Fruit fly (Drosophila melanogaster) whole organism, prepupa: Measurements from ENCODE around the gene CG18586.

Source experiments
- Blimp-1 ChIP-seq: fragments of 200-800 bp; sonication (Bioruptor generic); optimal IDR thresholded peaks from 3 replicates; lab custom pipeline; 2017; ENCODE audit warnings: missing biosample characterization, missing genetic modification characterization, mild to moderate bottlenecking, moderate library complexity, missing genetic modification reagents
- CG10631 ChIP-seq: fragments of 200-800 bp; sonication (Bioruptor generic); optimal IDR thresholded peaks from 2 replicates; lab custom pipeline; 2016; ENCODE audit warnings: missing biosample characterization, missing genetic modification characterization
- CG10669 ChIP-seq: fragments of 200-800 bp; sonication (Bioruptor generic); optimal IDR thresholded peaks from 3 replicates; lab custom pipeline; 2018; ENCODE audit warnings: missing biosample characterization, mild to moderate bottlenecking, missing genetic modification characterization, moderate library complexity
- CG11294 ChIP-seq: fragments of 200-800 bp; sonication (Bioruptor generic); IDR thresholded peaks from 2 replicates; pipeline ENCODE4 v1.3.6; 2022; ENCODE audit warnings: missing biosample characterization, missing genetic modification characterization
- CG11762 ChIP-seq: fragments of 200-800 bp; sonication (Bioruptor generic); optimal IDR thresholded peaks from 3 replicates; lab custom pipeline; 2016; ENCODE audit warnings: missing biosample characterization, missing genetic modification characterization; ENCODE audit not compliant: insufficient read depth
- CG11902 ChIP-seq: fragments of 200-800 bp; sonication (Bioruptor generic); optimal IDR thresholded peaks from 3 replicates; lab custom pipeline; 2016; ENCODE audit warnings: missing biosample characterization, missing genetic modification characterization
- CG15336 ChIP-seq: fragments of 200-800 bp; sonication (Bioruptor generic); IDR thresholded peaks from 2 replicates; pipeline ENCODE4 v1.3.6; 2022; ENCODE audit warnings: missing biosample characterization, missing genetic modification characterization
- CG16779 ChIP-seq: fragments of 200-800 bp; sonication (Bioruptor generic); optimal IDR thresholded peaks from 3 replicates; lab custom pipeline; 2017; ENCODE audit warnings: missing biosample characterization, mild to moderate bottlenecking, missing genetic modification characterization
- CG31627 ChIP-seq: fragments of 200-800 bp; sonication (Bioruptor generic); optimal IDR thresholded peaks from 3 replicates; lab custom pipeline; 2016; ENCODE audit warnings: missing biosample characterization, missing genetic modification characterization
- CG32006 ChIP-seq: fragments of 200-800 bp; sonication (Bioruptor generic); optimal IDR thresholded peaks from 3 replicates; lab custom pipeline; 2017; ENCODE audit warnings: missing biosample characterization, mild to moderate bottlenecking, missing genetic modification characterization
- CG34406 ChIP-seq: fragments of 200-800 bp; sonication (Bioruptor generic); optimal IDR thresholded peaks from 3 replicates; lab custom pipeline; 2016; ENCODE audit warnings: missing biosample characterization, missing genetic modification characterization
- CG3919 ChIP-seq: fragments of 200-800 bp; sonication (Bioruptor generic); optimal IDR thresholded peaks from 3 replicates; lab custom pipeline; 2016; ENCODE audit warnings: missing biosample characterization, missing genetic modification characterization
- CG4318 ChIP-seq: fragments of 200-800 bp; sonication (Bioruptor generic); optimal IDR thresholded peaks from 3 replicates; lab custom pipeline; 2017; ENCODE audit warnings: missing biosample characterization, mild to moderate bottlenecking, missing genetic modification characterization
- CG6163 ChIP-seq: fragments of 200-800 bp; sonication (Bioruptor generic); IDR thresholded peaks from 3 replicates; pipeline ENCODE4 v1.3.6; 2022; ENCODE audit warnings: missing biosample characterization, missing genetic modification characterization
- CG6276 ChIP-seq: fragments of 200-800 bp; sonication (Bioruptor generic); optimal IDR thresholded peaks from 2 replicates; lab custom pipeline; 2017; ENCODE audit warnings: missing biosample characterization, mild to moderate bottlenecking, missing genetic modification characterization
- CG6792 ChIP-seq: fragments of 200-800 bp; sonication (Bioruptor generic); optimal IDR thresholded peaks from 3 replicates; lab custom pipeline; 2016; ENCODE audit warnings: missing biosample characterization, missing genetic modification characterization
- CG6854 ChIP-seq: fragments of 200-800 bp; sonication (Bioruptor generic); optimal IDR thresholded peaks from 2 replicates; lab custom pipeline; 2017; ENCODE audit warnings: missing biosample characterization, mild to moderate bottlenecking, missing genetic modification characterization
- CG8119 ChIP-seq: fragments of 200-800 bp; sonication (Bioruptor generic); IDR thresholded peaks from 3 replicates; pipeline ENCODE4 v1.3.6; 2022; ENCODE audit warnings: missing biosample characterization, missing genetic modification characterization
- CG8319 ChIP-seq: fragments of 200-800 bp; sonication (Bioruptor generic); optimal IDR thresholded peaks from 3 replicates; lab custom pipeline; 2016; ENCODE audit warnings: missing biosample characterization, missing genetic modification characterization
- CG8632 ChIP-seq: fragments of 200-800 bp; sonication (Bioruptor generic); optimal IDR thresholded peaks from 3 replicates; lab custom pipeline; 2016; ENCODE audit warnings: missing biosample characterization, missing genetic modification characterization
- CG9139 ChIP-seq: fragments of 200-800 bp; sonication (Bioruptor generic); optimal IDR thresholded peaks from 3 replicates; lab custom pipeline; 2017; ENCODE audit warnings: missing biosample characterization, mild to moderate bottlenecking, missing genetic modification characterization
- Eip78C ChIP-seq: fragments of 200-800 bp; sonication (Bioruptor generic); peaks from one replicate; lab custom pipeline; 2016; ENCODE audit warnings: missing biosample characterization, missing genetic modification characterization
- Eip93F ChIP-seq: fragments of 200-800 bp; sonication (Bioruptor generic); optimal IDR thresholded peaks from 2 replicates; lab custom pipeline; 2016; ENCODE audit warnings: missing biosample characterization, mild to moderate bottlenecking, missing genetic modification characterization
- Ets21C ChIP-seq: fragments of 200-800 bp; sonication (Bioruptor generic); optimal IDR thresholded peaks from 3 replicates; lab custom pipeline; 2016; ENCODE audit warnings: missing biosample characterization, missing genetic modification characterization
- Ets96B ChIP-seq: fragments of 200-800 bp; optimal IDR thresholded peaks from 2 replicates; lab custom pipeline; 2019; ENCODE audit warnings: missing biosample characterization, mild to moderate bottlenecking, missing genetic modification characterization, moderate library complexity
- Gug ChIP-seq: fragments of 200-800 bp; sonication (Bioruptor generic); IDR thresholded peaks from 2 replicates; pipeline ENCODE4 v1.3.6; 2022; ENCODE audit warnings: missing biosample characterization, missing genetic modification characterization
- Hr38 ChIP-seq: sonication (Bioruptor generic); optimal IDR thresholded peaks from 2 replicates; lab custom pipeline; 2016; ENCODE audit warnings: missing biosample characterization, missing genetic modification characterization
- Hr39 ChIP-seq: fragments of 200-800 bp; sonication (Bioruptor generic); optimal IDR thresholded peaks from 2 replicates; lab custom pipeline; 2016; ENCODE audit warnings: missing biosample characterization, missing genetic modification characterization
- Hr4 ChIP-seq: fragments of 200-800 bp; sonication (Bioruptor generic); optimal IDR thresholded peaks from 3 replicates; lab custom pipeline; 2016; ENCODE audit warnings: missing biosample characterization, missing genetic modification characterization
- Lpt ChIP-seq: fragments of 200-800 bp; sonication (Bioruptor generic); optimal IDR thresholded peaks from 3 replicates; lab custom pipeline; 2016; ENCODE audit warnings: missing biosample characterization, missing genetic modification characterization
- OdsH ChIP-seq: fragments of 200-800 bp; sonication (Bioruptor generic); optimal IDR thresholded peaks from 3 replicates; lab custom pipeline; 2016; ENCODE audit warnings: missing biosample characterization, missing genetic modification characterization
- Smox ChIP-seq: fragments of 200-800 bp; sonication (Bioruptor generic); optimal IDR thresholded peaks from 3 replicates; lab custom pipeline; 2016; ENCODE audit warnings: missing biosample characterization, missing genetic modification characterization
- Sox102F ChIP-seq: fragments of 200-800 bp; sonication (Bioruptor generic); optimal IDR thresholded peaks from 2 replicates; lab custom pipeline; 2016; ENCODE audit warnings: missing biosample characterization, mild to moderate bottlenecking, missing genetic modification characterization
- Sox14 ChIP-seq: fragments of 200-800 bp; sonication (Bioruptor generic); optimal IDR thresholded peaks from 3 replicates; lab custom pipeline; 2016; ENCODE audit warnings: missing biosample characterization, missing genetic modification characterization
- Sox15 ChIP-seq: fragments of 200-800 bp; sonication (Bioruptor generic); optimal IDR thresholded peaks from 3 replicates; lab custom pipeline; 2016; ENCODE audit warnings: missing biosample characterization, missing genetic modification characterization
- achi ChIP-seq: fragments of 200-800 bp; sonication (Bioruptor generic); optimal IDR thresholded peaks from 3 replicates; lab custom pipeline; 2016; ENCODE audit warnings: missing biosample characterization, missing genetic modification characterization
- acj6 ChIP-seq: fragments of 200-800 bp; sonication (Bioruptor generic); optimal IDR thresholded peaks from 3 replicates; lab custom pipeline; 2016; ENCODE audit warnings: missing biosample characterization, missing genetic modification characterization
- dac ChIP-seq: fragments of 200-800 bp; sonication (Bioruptor generic); optimal IDR thresholded peaks from 2 replicates; lab custom pipeline; 2017; ENCODE audit warnings: missing biosample characterization, mild to moderate bottlenecking, missing genetic modification characterization
- dsx ChIP-seq: fragments of 200-800 bp; optimal IDR thresholded peaks from 3 replicates; lab custom pipeline; 2019; ENCODE audit warnings: missing biosample characterization, mild to moderate bottlenecking, missing genetic modification characterization, moderate library complexity; ENCODE audit not compliant: poor library complexity, severe bottlenecking
- esn ChIP-seq: fragments of 200-800 bp; sonication (Bioruptor generic); optimal IDR thresholded peaks from 2 replicates; lab custom pipeline; 2016; ENCODE audit warnings: missing biosample characterization, mild to moderate bottlenecking, missing genetic modification characterization, moderate library complexity
- fd59A ChIP-seq: fragments of 200-800 bp; sonication (Bioruptor generic); optimal IDR thresholded peaks from 2 replicates; lab custom pipeline; 2017; ENCODE audit warnings: missing biosample characterization, mild to moderate bottlenecking, missing genetic modification characterization, missing genetic modification reagents
- fd85E ChIP-seq: fragments of 200-800 bp; sonication (Bioruptor generic); optimal IDR thresholded peaks from 3 replicates; lab custom pipeline; 2016; ENCODE audit warnings: missing biosample characterization, missing genetic modification characterization
- fkh ChIP-seq: fragments of 200-800 bp; sonication (Bioruptor generic); optimal IDR thresholded peaks from 3 replicates; lab custom pipeline; 2017; ENCODE audit warnings: missing biosample characterization, mild to moderate bottlenecking, missing genetic modification characterization, moderate library complexity
- pdm3 ChIP-seq: fragments of 200-800 bp; sonication (Bioruptor generic); optimal IDR thresholded peaks from 3 replicates; lab custom pipeline; 2016; ENCODE audit warnings: missing biosample characterization, missing genetic modification characterization
- salr ChIP-seq, 2 experiments: fragments of 200-800 bp; sonication (Bioruptor generic); optimal IDR thresholded peaks; 3 replicates each; lab custom pipeline; 2016 to 2018; ENCODE audit warnings: missing biosample characterization in 2 of 2, missing genetic modification characterization in 2 of 2, mild to moderate bottlenecking in 1 of 2
- spab ChIP-seq: fragments of 200-800 bp; sonication (Bioruptor generic); optimal IDR thresholded peaks from 2 replicates; lab custom pipeline; 2017; ENCODE audit warnings: missing biosample characterization, mild to moderate bottlenecking, missing genetic modification characterization, missing genetic modification reagents
- ss ChIP-seq, 2 experiments: fragments of 200-800 bp; sonication (Bioruptor generic); optimal IDR thresholded peaks; 2 replicates in 1 of 2; 3 replicates in 1 of 2; lab custom pipeline; 2017 to 2018; ENCODE audit warnings: mild to moderate bottlenecking in 2 of 2, missing biosample characterization in 2 of 2, missing genetic modification characterization in 2 of 2, moderate library complexity in 1 of 2
- svp ChIP-seq: fragments of 200-800 bp; sonication (Bioruptor generic); peaks from one replicate; lab custom pipeline; 2016; ENCODE audit warnings: missing biosample characterization, missing genetic modification characterization
- topi ChIP-seq: fragments of 200-800 bp; sonication (Bioruptor generic); optimal IDR thresholded peaks from 3 replicates; lab custom pipeline; 2016; ENCODE audit warnings: missing biosample characterization, missing genetic modification characterization
- vri ChIP-seq: fragments of 200-800 bp; sonication (Bioruptor generic); optimal IDR thresholded peaks from 3 replicates; lab custom pipeline; 2016; ENCODE audit warnings: missing biosample characterization, mild to moderate bottlenecking, missing genetic modification characterization

Gene CG18586

dm6 chr3L:5848929-5849328, 24.2 kb upstream of the CG18586 start:
- no peak for TF ChIP-seq Hr39 (GFP tag; lab: Kevin White, UChicago)
- TF ChIP-seq CG8119 = peak; percentile 15; the same call in 1 of the 3 replicates
- no peak for TF ChIP-seq OdsH (GFP tag; lab: Kevin White, UChicago)
- TF ChIP-seq, all 60 proteins: peak for 1

- TF ChIP-seq Eip93F (no peak), CG11902 (GFP tag; lab: Kevin White, UChicago) (peak; percentile 45), CG4318 (GFP tag; lab: Kevin White, UChicago) (no peak), Hr4 (no peak), Ets96B (tag; lab: Kevin White, UChicago) (peak; percentile 55), CG8319 (no peak), CG34406 (GFP tag; lab: Kevin White, UChicago) (peak; percentile 11), Sox14 (GFP tag; lab: Kevin White, UChicago) (peak; percentile 49), CG3919 (GFP tag; lab: Kevin White, UChicago) (peak; percentile 10), CG8632 (GFP tag; lab: Kevin White, UChicago) (no peak), svp (GFP tag; lab: Kevin White, UChicago) (peak; percentile 85), CG10669 (GFP tag; lab: Kevin White, UChicago) (peak; percentile 35), CG11294 (GFP tag; lab: Robert Waterston, UW) (no peak), CG31627 (GFP tag; lab: Kevin White, UChicago) (peak; percentile 45), CG16779 (tag; lab: Kevin White, UChicago) (no peak), CG6792 (GFP tag; lab: Kevin White, UChicago) (peak; percentile 57), ss (GFP tag; optimal IDR thresholded peaks at IDR 0.05; lab: Kevin White, UChicago) (peak in 1 of 2 experiments; percentile 51), CG32006 (GFP tag; lab: Kevin White, UChicago) (no peak), Blimp-1 (GFP tag; lab: Kevin White, UChicago) (peak; percentile 22), dac (no peak), CG15336 (GFP tag; lab: Robert Waterston, UW) (no peak), Sox15 (GFP tag; lab: Kevin White, UChicago) (peak; percentile 6), acj6 (peak; percentile 28), Sox102F (GFP tag; lab: Kevin White, UChicago) (peak; percentile 51), topi (GFP tag; lab: Kevin White, UChicago) (peak; percentile 60), spab (peak; percentile 48), dsx (peak; percentile 17), CG6854 (GFP tag; lab: Kevin White, UChicago) (no peak), fd85E (no peak), Lpt (no peak), esn (GFP tag; lab: Kevin White, UChicago) (peak; percentile 64), Eip78C (GFP tag; lab: Kevin White, UChicago) (peak; percentile 75), OdsH (GFP tag; lab: Kevin White, UChicago) (peak; percentile 22), Gug (no peak), CG11762 (no peak), CG10631 (GFP tag; lab: Kevin White, UChicago) (peak; percentile 36), fkh (GFP tag; lab: Kevin White, UChicago) (no peak), vri (peak; percentile 20), achi (GFP tag; lab: Kevin White, UChicago) (peak; percentile 38), salr (GFP tag; optimal IDR thresholded peaks at IDR 0.05; lab: Kevin White, UChicago) (no peak), CG6163 (GFP tag; lab: Robert Waterston, UW) (no peak), Ets21C (GFP tag; lab: Kevin White, UChicago) (peak; percentile 3), CG6276 (GFP tag; lab: Kevin White, UChicago) (no peak), Smox (peak; percentile 50), pdm3 (GFP tag; lab: Kevin White, UChicago) (peak; percentile 19), Hr38 (GFP tag; lab: Kevin White, UChicago) (no peak), fd59A (peak; percentile 48), CG9139 (no peak)
Measured at dm6 chr3L:5851636-5852035, 21.5 kb upstream of the CG18586 start.
